Worm (Caenorhabditis elegans): ENCODE results near the gene myrf-1.

ce11 chrII:10447348-10448316, 54.7 kb downstream of the myrf-1 start, which contains the start of gene ZK673.2:
- TF ChIP-seq hmg-4 (GFP tag; optimal IDR thresholded peaks at IDR 0.05) (no peak), tbx-37 (GFP tag; conservative IDR thresholded peaks at IDR 0.05) (no peak), ama-1 (optimal IDR thresholded peaks at IDR 0.05) (no peak), flt-1 (GFP tag; IDR thresholded peaks at IDR 0.05) (no peak), pes-1 (GFP tag; IDR thresholded peaks at IDR 0.05) (no peak), ceh-13 (GFP tag; optimal IDR thresholded peaks at IDR 0.05) (no peak), ets-7 (tag; optimal IDR thresholded peaks at IDR 0.05) (no peak), scrt-1 (GFP tag; IDR thresholded peaks at IDR 0.05) (no peak)

Data from whole organism, early embryonic.